Worm (Caenorhabditis elegans) whole organism, L2 larva: ENCODE measurements around the gene ZK632.4.

Experiments
- F13H6.1 ChIP-seq: sonication (generic microtip); optimal IDR thresholded peaks from 2 replicates; lab custom pipeline; 2016; ENCODE audit warnings: missing genetic modification characterization, missing compliant biosample characterization
- Y55F3AM.14 ChIP-seq: fragments of 200-800 bp; sonication (Bioruptor generic); optimal IDR thresholded peaks from 2 replicates; lab custom pipeline; 2018; ENCODE audit warnings: mild to moderate bottlenecking, missing genetic modification characterization, missing compliant biosample characterization
- ZK546.5 ChIP-seq: sonication (generic microtip); optimal IDR thresholded peaks from 2 replicates; lab custom pipeline; 2017; ENCODE audit warnings: missing biosample characterization, missing genetic modification characterization
- ama-1 ChIP-seq: fragments of 150-350 bp; optimal IDR thresholded peaks from 2 replicates; lab custom pipeline; 2018; ENCODE audit warnings: inconsistent platforms
- ceh-82 ChIP-seq: fragments of 150-350 bp; optimal IDR thresholded peaks from 2 replicates; lab custom pipeline; 2014; ENCODE audit warnings: missing biosample characterization, missing genetic modification characterization
- elt-1 ChIP-seq: fragments of 150-350 bp; optimal IDR thresholded peaks from 2 replicates; lab custom pipeline; 2014; ENCODE audit warnings: missing biosample characterization, missing genetic modification characterization
- lin-39 ChIP-seq: fragments of 150-350 bp; optimal IDR thresholded peaks from 2 replicates; lab custom pipeline; 2014; ENCODE audit warnings: missing biosample characterization, missing genetic modification reagents, missing genetic modification characterization
- lsy-2 ChIP-seq, 2 experiments: fragments of 150-350 bp in 1 of 2; sonication (generic microtip) in 1 of 2; optimal IDR thresholded peaks; 2 replicates each; lab custom pipeline; 2014 to 2017; ENCODE audit warnings: missing biosample characterization in 2 of 2, missing genetic modification characterization in 2 of 2
- nhr-12 ChIP-seq: fragments of 150-350 bp; optimal IDR thresholded peaks from 2 replicates; lab custom pipeline; 2014; ENCODE audit warnings: missing biosample characterization, missing genetic modification characterization
- nhr-25 ChIP-seq: fragments of 150-350 bp; sonication (generic microtip); optimal IDR thresholded peaks from 3 replicates; lab custom pipeline; 2014; ENCODE audit warnings: missing biosample characterization, missing genetic modification characterization
- unc-62 ChIP-seq: fragments of 150-350 bp; optimal IDR thresholded peaks from 2 replicates; lab custom pipeline; 2014; ENCODE audit warnings: missing biosample characterization, missing genetic modification reagents, missing genetic modification characterization

DNA sequence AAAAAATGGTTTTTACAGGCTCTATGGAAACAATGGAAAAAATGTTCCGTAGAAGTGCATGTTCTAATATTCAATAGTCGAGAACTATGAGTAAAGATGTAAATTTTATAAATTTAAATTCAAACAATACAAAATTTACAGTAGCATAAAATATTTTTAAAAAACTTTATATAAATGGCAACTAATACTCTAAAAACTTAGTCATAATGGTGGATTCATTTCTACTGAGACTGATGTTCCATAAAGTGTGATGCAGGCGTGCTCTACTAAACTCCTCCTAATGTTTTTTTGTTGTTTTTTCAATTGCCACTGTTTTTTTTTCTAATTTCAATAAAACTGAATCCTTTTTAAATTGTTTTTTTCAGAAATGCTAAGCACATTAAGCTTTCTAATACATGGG lies 925 bp upstream of the ZK632.4 start, which contains the start of gene gtap-2:
- TF ChIP-seq elt-1 (tag; lab: Kevin White, UChicago) (no peak), ama-1 (lab: Kevin White, UChicago) (no peak), ceh-82 (no peak), lsy-2 (tag; optimal IDR thresholded peaks at IDR 0.05; lab: Kevin White, UChicago) (peak in 1 of 2 experiments; percentile 65), nhr-12 (tag; lab: Kevin White, UChicago) (no peak), lin-39 (tag; lab: Kevin White, UChicago) (no peak), F13H6.1 (tag; lab: Kevin White, UChicago) (no peak), nhr-25 (tag; lab: Kevin White, UChicago) (no peak), ZK546.5 (tag; lab: Kevin White, UChicago) (no peak), Y55F3AM.14 (no peak), unc-62 (GFP tag; lab: Kevin White, UChicago) (no peak)
